Worm (Caenorhabditis elegans) whole organism, midembryonic: Measurements from ENCODE around the gene rog-1.

Experiments
- T22C8.4 ChIP-seq: fragments of 200-800 bp; sonication (Bioruptor generic); IDR thresholded peaks from 2 replicates; pipeline ENCODE4 v1.3.6; 2022; ENCODE audit warnings: missing genetic modification characterization, missing compliant biosample characterization
- cog-1 ChIP-seq: sonication (generic microtip); optimal IDR thresholded peaks from 2 replicates; lab custom pipeline; 2016; ENCODE audit warnings: missing genetic modification characterization, missing compliant biosample characterization
- flt-1 ChIP-seq: fragments of 200-800 bp; sonication (Bioruptor generic); IDR thresholded peaks from 2 replicates; pipeline ENCODE4 v1.3.6; 2022; ENCODE audit warnings: missing genetic modification characterization, missing compliant biosample characterization
- klf-2 ChIP-seq: fragments of 200-800 bp; sonication (Bioruptor generic); conservative IDR thresholded peaks from 2 replicates; pipeline ENCODE4 v1.3.6; 2022; ENCODE audit warnings: missing genetic modification reagents, missing genetic modification characterization, missing compliant biosample characterization
- med-1 ChIP-seq: sonication (generic microtip); optimal IDR thresholded peaks from 2 replicates; lab custom pipeline; 2017; ENCODE audit warnings: missing genetic modification characterization, mild to moderate bottlenecking, missing compliant biosample characterization, antibody characterized with exemption, missing genetic modification reagents; ENCODE audit not compliant: insufficient read depth
- ref-1 ChIP-seq: fragments of 200-800 bp; sonication (Bioruptor generic); conservative IDR thresholded peaks from 2 replicates; pipeline ENCODE4 v1.3.6; 2022; ENCODE audit warnings: missing genetic modification reagents, missing genetic modification characterization, missing compliant biosample characterization
- tab-1 ChIP-seq: fragments of 200-800 bp; sonication (Bioruptor generic); IDR thresholded peaks from 2 replicates; pipeline ENCODE4 v1.3.6; 2022; ENCODE audit warnings: missing genetic modification characterization, missing compliant biosample characterization
- ztf-23 ChIP-seq: fragments of 200-800 bp; sonication (Bioruptor generic); IDR thresholded peaks from 2 replicates; pipeline ENCODE4 v1.3.6; 2022; ENCODE audit warnings: missing genetic modification reagents, missing genetic modification characterization, missing compliant biosample characterization
- ztf-29 ChIP-seq: fragments of 200-800 bp; sonication (Bioruptor generic); IDR thresholded peaks from 2 replicates; pipeline ENCODE4 v1.3.6; 2022; ENCODE audit warnings: missing genetic modification reagents, missing genetic modification characterization, missing compliant biosample characterization

DNA sequence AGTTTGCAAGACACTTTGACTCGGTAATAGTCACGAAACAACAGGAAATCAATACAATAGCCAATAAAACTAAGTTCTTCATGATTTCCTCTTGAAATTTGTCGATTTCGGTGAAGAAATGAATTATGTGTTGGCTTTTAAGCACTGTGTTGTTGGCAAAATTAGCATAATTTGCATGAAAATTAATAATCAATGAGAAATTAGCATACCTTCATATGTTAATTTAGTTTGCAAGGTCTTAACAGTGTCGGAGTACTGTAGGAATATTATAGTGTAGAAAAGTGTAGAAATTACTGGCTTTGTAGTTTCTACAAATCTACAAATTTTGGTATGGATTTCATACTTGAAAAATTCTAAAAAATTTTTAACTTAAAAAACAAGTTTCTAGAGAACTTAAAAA, 6.8 kb upstream of the rog-1 start, which contains the start of gene F54D12.9:
- TF ChIP-seq cog-1 (tag; lab: Kevin White, UChicago) = no peak
- TF ChIP-seq ref-1 (GFP tag; lab: Robert Waterston, UW) = no peak
- TF ChIP-seq flt-1 (GFP tag; lab: Robert Waterston, UW) = no peak
- no peak for TF ChIP-seq klf-2 (GFP tag; lab: Robert Waterston, UW)
- TF ChIP-seq tab-1 (GFP tag; lab: Robert Waterston, UW) = no peak
- no peak for TF ChIP-seq ztf-29
- TF ChIP-seq T22C8.4 = no peak
- no peak for TF ChIP-seq ztf-23 (GFP tag; lab: Robert Waterston, UW)
- TF ChIP-seq med-1 = no peak
